Fruit fly (Drosophila melanogaster) whole organism, embryonic: ENCODE measurements around the gene orion.

Experiments
- Abd-B ChIP-seq: fragments of 200-800 bp; sonication (Bioruptor generic); optimal IDR thresholded peaks from 2 replicates; lab custom pipeline; 2018; ENCODE audit warnings: missing biosample characterization, mild to moderate bottlenecking, missing genetic modification characterization, moderate library complexity
- Ada2b ChIP-seq: fragments of 200-800 bp; sonication (Bioruptor generic); IDR thresholded peaks from 2 replicates; pipeline ENCODE4 v1.3.6; 2022; ENCODE audit warnings: missing biosample characterization, missing genetic modification characterization
- Atf3 ChIP-seq: fragments of 200-800 bp; sonication (Bioruptor generic); optimal IDR thresholded peaks from 3 replicates; lab custom pipeline; 2016; ENCODE audit warnings: missing biosample characterization, missing genetic modification characterization
- Bteb2 ChIP-seq: fragments of 200-800 bp; sonication (Bioruptor generic); optimal IDR thresholded peaks from 2 replicates; lab custom pipeline; 2016; ENCODE audit warnings: missing biosample characterization, missing genetic modification characterization
- CG12299 ChIP-seq: fragments of 200-800 bp; sonication (Bioruptor generic); optimal IDR thresholded peaks from 2 replicates; lab custom pipeline; 2018; ENCODE audit warnings: missing biosample characterization, mild to moderate bottlenecking, missing genetic modification characterization
- CG13296 ChIP-seq: fragments of 200-800 bp; sonication (Bioruptor generic); optimal IDR thresholded peaks from 3 replicates; lab custom pipeline; 2018; ENCODE audit warnings: missing biosample characterization, mild to moderate bottlenecking, missing genetic modification characterization
- CG14441 ChIP-seq: fragments of 200-800 bp; sonication (Bioruptor generic); IDR thresholded peaks from 2 replicates; pipeline ENCODE4 v1.3.6; 2022; ENCODE audit warnings: missing biosample characterization, missing genetic modification characterization
- CG15514 ChIP-seq: fragments of 200-800 bp; sonication (Bioruptor generic); optimal IDR thresholded peaks from 3 replicates; lab custom pipeline; 2017; ENCODE audit warnings: missing biosample characterization, missing genetic modification characterization, mild to moderate bottlenecking, moderate library complexity, missing genetic modification reagents
- CG1603 ChIP-seq: fragments of 200-800 bp; sonication (Bioruptor generic); optimal IDR thresholded peaks from 2 replicates; lab custom pipeline; 2019; ENCODE audit warnings: missing biosample characterization, mild to moderate bottlenecking, missing genetic modification characterization, moderate library complexity
- CG16815 ChIP-seq: fragments of 200-800 bp; sonication (Bioruptor generic); optimal IDR thresholded peaks from 3 replicates; lab custom pipeline; 2017; ENCODE audit warnings: missing biosample characterization, mild to moderate bottlenecking, missing genetic modification characterization
- CG17361 ChIP-seq: fragments of 200-800 bp; sonication (Bioruptor generic); IDR thresholded peaks from 3 replicates; pipeline ENCODE4 v1.3.6; 2022; ENCODE audit warnings: missing biosample characterization, missing genetic modification characterization
- CG17385 ChIP-seq: fragments of 200-800 bp; sonication (Bioruptor generic); optimal IDR thresholded peaks from 3 replicates; lab custom pipeline; 2018; ENCODE audit warnings: missing biosample characterization, mild to moderate bottlenecking, missing genetic modification characterization
- CG18011 ChIP-seq: fragments of 200-800 bp; sonication (Bioruptor generic); optimal IDR thresholded peaks from 2 replicates; lab custom pipeline; 2017; ENCODE audit warnings: missing biosample characterization, missing genetic modification characterization, mild to moderate bottlenecking, moderate library complexity, missing genotype
- CG18599 ChIP-seq: fragments of 200-800 bp; sonication (Bioruptor generic); optimal IDR thresholded peaks from 3 replicates; lab custom pipeline; 2017; ENCODE audit warnings: missing biosample characterization, missing genetic modification characterization, mild to moderate bottlenecking, moderate library complexity, missing genetic modification reagents
- CG2678 ChIP-seq: fragments of 200-800 bp; sonication (Bioruptor generic); optimal IDR thresholded peaks from 3 replicates; lab custom pipeline; 2019; ENCODE audit warnings: missing biosample characterization, mild to moderate bottlenecking, missing genetic modification characterization, moderate library complexity
- CG2889 ChIP-seq: fragments of 200-800 bp; sonication (Bioruptor generic); IDR thresholded peaks from 3 replicates; pipeline ENCODE4 v1.3.6; 2022; ENCODE audit warnings: missing biosample characterization, missing genetic modification characterization
- CG30020 ChIP-seq: fragments of 200-800 bp; optimal IDR thresholded peaks from 2 replicates; lab custom pipeline; 2019; ENCODE audit warnings: missing biosample characterization, mild to moderate bottlenecking, missing genetic modification characterization, moderate library complexity
- CG31388 ChIP-seq: fragments of 200-800 bp; sonication (Bioruptor generic); optimal IDR thresholded peaks from 2 replicates; lab custom pipeline; 2016; ENCODE audit warnings: missing biosample characterization, missing genetic modification characterization
- CG31441 ChIP-seq: fragments of 200-800 bp; sonication (Bioruptor generic); IDR thresholded peaks from 2 replicates; pipeline ENCODE4 v1.3.6; 2022; ENCODE audit warnings: missing biosample characterization, missing genetic modification characterization
- CG3281 ChIP-seq: fragments of 200-800 bp; sonication (Bioruptor generic); optimal IDR thresholded peaks from 3 replicates; lab custom pipeline; 2017; ENCODE audit warnings: missing biosample characterization, mild to moderate bottlenecking, missing genetic modification characterization
- CG33557 ChIP-seq: fragments of 200-800 bp; sonication (Bioruptor generic); optimal IDR thresholded peaks from 2 replicates; lab custom pipeline; 2019; ENCODE audit warnings: missing biosample characterization, mild to moderate bottlenecking, missing genetic modification characterization, moderate library complexity
- CG4328 ChIP-seq: fragments of 200-800 bp; sonication (Bioruptor generic); optimal IDR thresholded peaks from 3 replicates; lab custom pipeline; 2017; ENCODE audit warnings: missing biosample characterization, missing genetic modification reagents, missing genetic modification characterization
- CG6765 ChIP-seq: fragments of 200-800 bp; sonication (Bioruptor generic); optimal IDR thresholded peaks from 3 replicates; lab custom pipeline; 2017; ENCODE audit warnings: missing biosample characterization, mild to moderate bottlenecking, missing genetic modification characterization
- CG7372 ChIP-seq: fragments of 200-800 bp; sonication (Bioruptor generic); IDR thresholded peaks from 2 replicates; pipeline ENCODE4 v1.3.6; 2022; ENCODE audit warnings: missing biosample characterization, missing genetic modification characterization
- CG8281 ChIP-seq: fragments of 200-800 bp; sonication (Bioruptor generic); optimal IDR thresholded peaks from 2 replicates; lab custom pipeline; 2018; ENCODE audit warnings: missing biosample characterization, mild to moderate bottlenecking, missing genetic modification characterization, moderate library complexity
- HLH4C ChIP-seq: fragments of 200-800 bp; sonication (Bioruptor generic); IDR thresholded peaks from 3 replicates; pipeline ENCODE4 v1.3.6; 2022; ENCODE audit warnings: missing biosample characterization, missing genetic modification characterization; ENCODE audit not compliant: partially characterized antibody
- Kr ChIP-seq: fragments of 200-800 bp; sonication (Bioruptor generic); optimal IDR thresholded peaks from 2 replicates; lab custom pipeline; 2017; ENCODE audit warnings: missing biosample characterization, mild to moderate bottlenecking, missing genetic modification characterization
- Mad ChIP-seq: fragments of 200-800 bp; sonication (Bioruptor generic); optimal IDR thresholded peaks from 2 replicates; lab custom pipeline; 2016; ENCODE audit warnings: missing biosample characterization, missing genetic modification characterization
- NC2β ChIP-seq: fragments of 200-800 bp; sonication (Bioruptor generic); optimal IDR thresholded peaks from 2 replicates; lab custom pipeline; 2016; ENCODE audit warnings: missing biosample characterization, missing genetic modification characterization
- Side ChIP-seq: fragments of 200-800 bp; sonication (Bioruptor generic); optimal IDR thresholded peaks from 2 replicates; lab custom pipeline; 2016; ENCODE audit warnings: missing biosample characterization, missing genetic modification characterization
- Sin3A ChIP-seq: fragments of >200 bp; optimal IDR thresholded peaks from 2 replicates; lab custom pipeline; 2018
- ac ChIP-seq: fragments of 200-800 bp; sonication (Bioruptor generic); optimal IDR thresholded peaks from 3 replicates; lab custom pipeline; 2017; ENCODE audit warnings: missing biosample characterization, mild to moderate bottlenecking, missing genetic modification characterization
- ato ChIP-seq: fragments of 200-800 bp; sonication (Bioruptor generic); IDR thresholded peaks from 2 replicates; pipeline ENCODE4 v1.3.6; 2022; ENCODE audit warnings: missing biosample characterization, missing genetic modification characterization; ENCODE audit not compliant: partially characterized antibody
- az2 ChIP-seq: fragments of 200-800 bp; sonication (Bioruptor generic); optimal IDR thresholded peaks from 3 replicates; lab custom pipeline; 2016; ENCODE audit warnings: missing biosample characterization, missing genetic modification characterization
- chm ChIP-seq: fragments of 200-800 bp; sonication (Bioruptor generic); IDR thresholded peaks from 2 replicates; pipeline ENCODE4 v1.3.6; 2022; ENCODE audit warnings: missing biosample characterization, missing genetic modification characterization
- crc ChIP-seq: fragments of 200-800 bp; sonication (Bioruptor generic); optimal IDR thresholded peaks from 2 replicates; lab custom pipeline; 2016; ENCODE audit warnings: missing biosample characterization, missing genetic modification characterization
- dati ChIP-seq: fragments of 200-800 bp; sonication (Bioruptor generic); IDR thresholded peaks from 2 replicates; pipeline ENCODE4 v1.3.6; 2022; ENCODE audit warnings: missing biosample characterization, missing genetic modification characterization
- dimm ChIP-seq: fragments of 200-800 bp; sonication (Bioruptor generic); IDR thresholded peaks from 2 replicates; pipeline ENCODE4 v1.3.6; 2022; ENCODE audit warnings: missing biosample characterization, missing genetic modification characterization
- dmrt99B ChIP-seq: fragments of 200-800 bp; sonication (Bioruptor generic); optimal IDR thresholded peaks from 2 replicates; lab custom pipeline; 2018; ENCODE audit warnings: missing biosample characterization, mild to moderate bottlenecking, missing genetic modification characterization, moderate library complexity
- kay ChIP-seq: fragments of 200-800 bp; sonication (Bioruptor generic); optimal IDR thresholded peaks from 2 replicates; lab custom pipeline; 2016; ENCODE audit warnings: missing biosample characterization, missing genetic modification characterization
- oc ChIP-seq: fragments of 200-800 bp; sonication (Bioruptor generic); optimal IDR thresholded peaks from 2 replicates; lab custom pipeline; 2018; ENCODE audit warnings: missing biosample characterization, mild to moderate bottlenecking, missing genetic modification characterization, moderate library complexity
- pnt ChIP-seq: fragments of 200-800 bp; sonication (Bioruptor generic); optimal IDR thresholded peaks from 3 replicates; lab custom pipeline; 2016; ENCODE audit warnings: missing biosample characterization, missing genetic modification characterization
- ranshi ChIP-seq: fragments of 200-800 bp; sonication (Bioruptor generic); IDR thresholded peaks from 2 replicates; pipeline ENCODE4 v1.3.6; 2022; ENCODE audit warnings: missing biosample characterization, missing genetic modification characterization
- rib ChIP-seq: fragments of 200-800 bp; sonication (Bioruptor generic); IDR thresholded peaks from 2 replicates; pipeline ENCODE4 v1.3.6; 2022; ENCODE audit warnings: missing biosample characterization, missing genetic modification characterization
- sens-2 ChIP-seq: fragments of 200-800 bp; sonication (Bioruptor generic); IDR thresholded peaks from 2 replicates; pipeline ENCODE4 v1.3.6; 2022; ENCODE audit warnings: missing biosample characterization, missing genetic modification characterization
- sim ChIP-seq: fragments of 200-800 bp; sonication (Bioruptor generic); IDR thresholded peaks from 2 replicates; pipeline ENCODE4 v1.3.6; 2022; ENCODE audit warnings: missing biosample characterization, missing genetic modification characterization
- slp2 ChIP-seq: fragments of 200-800 bp; sonication (Bioruptor generic); optimal IDR thresholded peaks from 2 replicates; lab custom pipeline; 2016; ENCODE audit warnings: missing biosample characterization, missing genetic modification characterization
- tx ChIP-seq: fragments of 200-800 bp; sonication (Bioruptor generic); optimal IDR thresholded peaks from 2 replicates; lab custom pipeline; 2016; ENCODE audit warnings: missing biosample characterization, missing genetic modification characterization
- unc-4 ChIP-seq: fragments of 200-800 bp; sonication (Bioruptor generic); IDR thresholded peaks from 2 replicates; pipeline ENCODE4 v1.3.6; 2022; ENCODE audit warnings: missing biosample characterization, missing genetic modification characterization; ENCODE audit not compliant: partially characterized antibody
- yki ChIP-seq: fragments of >200 bp; optimal IDR thresholded peaks from 3 replicates; lab custom pipeline; 2018
- zen ChIP-seq: fragments of 200-800 bp; sonication (Bioruptor generic); optimal IDR thresholded peaks from 3 replicates; lab custom pipeline; 2018; ENCODE audit warnings: missing biosample characterization, mild to moderate bottlenecking, missing genetic modification characterization, moderate library complexity

orion gene

dm6 chrX:7893411-7894122 lies 53.1 kb downstream of the orion start, which contains the start of the genes CG45089, ND-MNLL and p115 (continued):
- TF ChIP-seq dmrt99B (tag; lab: Kevin White, UChicago) (peak; percentile 36), CG1603 (tag; lab: Kevin White, UChicago) (peak; percentile 27), CG12299 (tag; lab: Kevin White, UChicago) (no peak), chm (no peak), CG2889 (GFP tag; lab: Robert Waterston, UW) (no peak), oc (tag; lab: Kevin White, UChicago) (peak; percentile 31), CG31388 (GFP tag; lab: Kevin White, UChicago) (peak; percentile 6), CG17361 (GFP tag; lab: Robert Waterston, UW) (peak; percentile 61), ranshi (GFP tag; lab: Robert Waterston, UW) (no peak), sens-2 (no peak), CG4328 (GFP tag; lab: Kevin White, UChicago) (peak; percentile 63), CG16815 (GFP tag; lab: Kevin White, UChicago) (peak; percentile 8), pnt (no peak), tx (GFP tag; lab: Kevin White, UChicago) (no peak), CG30020 (tag; lab: Kevin White, UChicago) (peak; percentile 67), HLH4C (peak; percentile 45), dimm (GFP tag; lab: Robert Waterston, UW) (no peak), unc-4 (peak; percentile 65; the same call in 1 of the 2 replicates), az2 (GFP tag; lab: Kevin White, UChicago) (peak; percentile 55), CG15514 (GFP tag; lab: Kevin White, UChicago) (peak; percentile 66), CG6765 (GFP tag; lab: Kevin White, UChicago) (peak; percentile 30), Kr (GFP tag; lab: Kevin White, UChicago) (no peak), Abd-B (peak; percentile 65), CG3281 (GFP tag; lab: Kevin White, UChicago) (peak; percentile 53), CG8281 (peak; percentile 15), ato (GFP tag; lab: Robert Waterston, UW) (no peak), ac (GFP tag; lab: Kevin White, UChicago) (no peak), rib (no peak), CG18599 (GFP tag; lab: Kevin White, UChicago) (peak; percentile 51), CG2678 (peak; percentile 69), NC2β (GFP tag; lab: Kevin White, UChicago) (peak; percentile 12), CG17385 (no peak), Ada2b (GFP tag; lab: Robert Waterston, UW) (peak; percentile 42; the same call in 1 of the 2 replicates), CG14441 (peak; percentile 15; the same call in 1 of the 2 replicates), Mad (GFP tag; lab: Kevin White, UChicago) (no peak), sim (GFP tag; lab: Robert Waterston, UW) (no peak), Sin3A (lab: Kevin White, UChicago) (peak; percentile 56), CG7372 (GFP tag; lab: Robert Waterston, UW) (peak; percentile 60), zen (tag; lab: Kevin White, UChicago) (peak; percentile 53), crc (GFP tag; lab: Kevin White, UChicago) (no peak), CG31441 (peak; percentile 64), Atf3 (GFP tag; lab: Kevin White, UChicago) (no peak), dati (no peak), CG18011 (peak; percentile 29), kay (peak; percentile 46), yki (lab: Kevin White, UChicago) (no peak), slp2 (GFP tag; lab: Kevin White, UChicago) (no peak), Bteb2 (GFP tag; lab: Kevin White, UChicago) (no peak), CG33557 (GFP tag; lab: Kevin White, UChicago) (peak; percentile 29), Side (GFP tag; lab: Kevin White, UChicago) (no peak), CG13296 (GFP tag; lab: Kevin White, UChicago) (peak; percentile 59)
